Fruit fly (Drosophila melanogaster) whole organism, wandering third instar larva: ENCODE measurements around the gene CG16986.

Experiments used
- Abd-B ChIP-seq: fragments of >200 bp; optimal IDR thresholded peaks from 2 replicates; lab custom pipeline; 2017; ENCODE audit warnings: missing biosample characterization, missing genetic modification characterization
- CG9705 ChIP-seq: fragments of 200-800 bp; sonication (Bioruptor generic); optimal IDR thresholded peaks from 2 replicates; lab custom pipeline; 2018; ENCODE audit warnings: missing biosample characterization, mild to moderate bottlenecking, missing genetic modification characterization
- Dfd ChIP-seq: fragments of >200 bp; optimal IDR thresholded peaks from 2 replicates; lab custom pipeline; 2017; ENCODE audit warnings: missing biosample characterization, missing genetic modification characterization
- Hr78 ChIP-seq: fragments of >200 bp; optimal IDR thresholded peaks from 2 replicates; lab custom pipeline; 2017; ENCODE audit warnings: missing biosample characterization, missing genetic modification characterization
- Hr83 ChIP-seq: fragments of 200-300 bp; sonication (Bioruptor generic); optimal IDR thresholded peaks from 2 replicates; lab custom pipeline; 2016; ENCODE audit warnings: missing biosample characterization, mild to moderate bottlenecking, missing genetic modification characterization, moderate library complexity; ENCODE audit not compliant: poor library complexity, severe bottlenecking
- Myc ChIP-seq: fragments of >200 bp; optimal IDR thresholded peaks from 2 replicates; lab custom pipeline; 2017
- N ChIP-seq: fragments of >200 bp; optimal IDR thresholded peaks from 2 replicates; lab custom pipeline; 2018; ENCODE audit warnings: missing biosample characterization, missing external identifiers, missing genetic modification characterization
- OdsH ChIP-seq: fragments of 200-800 bp; sonication (Bioruptor generic); optimal IDR thresholded peaks from 2 replicates; lab custom pipeline; 2016; ENCODE audit warnings: missing biosample characterization, mild to moderate bottlenecking, missing genetic modification characterization
- Rel ChIP-seq, 2 experiments: fragments of 200-800 bp; sonication (Bioruptor generic) in 1 of 2; optimal IDR thresholded peaks; 2 replicates in 1 of 2; 3 replicates in 1 of 2; lab custom pipeline; 2016 to 2019; ENCODE audit warnings: mild to moderate bottlenecking in 2 of 2, missing biosample characterization in 2 of 2, missing genetic modification characterization in 2 of 2, moderate library complexity in 1 of 2
- dsf ChIP-seq: sonication (Bioruptor generic); optimal IDR thresholded peaks from 2 replicates; lab custom pipeline; 2016; ENCODE audit warnings: missing biosample characterization, missing genetic modification characterization, borderline replicate concordance
- h ChIP-seq: fragments of 200-800 bp; sonication (Bioruptor generic); optimal IDR thresholded peaks from 3 replicates; lab custom pipeline; 2016; ENCODE audit warnings: missing biosample characterization, mild to moderate bottlenecking, missing genetic modification characterization
- psq ChIP-seq: fragments of 200-800 bp; sonication (Bioruptor generic); optimal IDR thresholded peaks from 3 replicates; lab custom pipeline; 2017; ENCODE audit warnings: missing biosample characterization, mild to moderate bottlenecking, missing genetic modification characterization, moderate library complexity
- tai ChIP-seq: sonication (Bioruptor generic); optimal IDR thresholded peaks from 2 replicates; lab custom pipeline; 2016; ENCODE audit warnings: missing biosample characterization, missing genetic modification characterization
- usp ChIP-seq: fragments of >200 bp; optimal IDR thresholded peaks from 2 replicates; lab custom pipeline; 2017; ENCODE audit warnings: missing biosample characterization, missing genetic modification characterization

DNA sequence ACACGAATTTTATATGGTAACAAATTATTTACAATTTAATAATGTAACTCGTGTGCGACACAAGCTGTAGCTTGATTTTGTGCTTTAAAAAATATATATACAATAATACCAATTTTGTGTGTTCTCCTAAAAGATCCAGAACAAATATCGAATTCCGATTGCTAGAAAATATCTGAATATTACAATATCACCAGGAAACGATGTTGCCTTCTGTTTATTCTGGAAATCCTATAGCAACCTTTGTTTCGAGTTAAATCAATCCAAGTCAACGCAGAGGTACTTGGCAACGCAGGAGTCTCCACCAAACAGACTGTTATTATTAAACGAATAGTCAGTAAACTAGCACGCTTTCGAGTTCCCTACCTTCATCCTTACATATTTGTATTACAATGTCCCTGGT, 4.7 kb upstream of the CG16986 start, which contains the start of gene CG16984:
- TF ChIP-seq Dfd (GFP tag; lab: Kevin White, UChicago) (no peak), tai (GFP tag; lab: Kevin White, UChicago) (no peak), h (GFP tag; lab: Kevin White, UChicago) (no peak), Hr83 (no peak), dsf (GFP tag; lab: Kevin White, UChicago) (no peak), CG9705 (GFP tag; lab: Kevin White, UChicago) (no peak), N (GFP tag; lab: Kevin White, UChicago) (no peak), psq (GFP tag; lab: Kevin White, UChicago) (no peak), Hr78 (no peak), Abd-B (GFP tag; lab: Kevin White, UChicago) (no peak), OdsH (no peak), usp (GFP tag; lab: Kevin White, UChicago) (no peak), Myc (lab: Kevin White, UChicago) (no peak), Rel (GFP tag; optimal IDR thresholded peaks at IDR 0.05; lab: Kevin White, UChicago) (no peak), Rel (tag; optimal IDR thresholded peaks at IDR 0.05; lab: Kevin White, UChicago) (no peak)
